Worm (Caenorhabditis elegans) whole organism, L4/young adult: ENCODE data around the gene C03E10.3.
"Not testable (repeated sequence)": the region's sequence is repeated elsewhere in the genome, so short reads cannot be mapped to it uniquely, and the experiment has no call there.

ENCODE experiments used
- W03F9.2 ChIP-seq: fragments of 150-350 bp; optimal IDR thresholded peaks from 2 replicates; lab custom pipeline; 2014; ENCODE audit warnings: missing biosample characterization, missing genetic modification characterization
- dao-5 ChIP-seq: sonication (generic microtip); optimal IDR thresholded peaks from 2 replicates; lab custom pipeline; 2016; ENCODE audit warnings: missing genotype, missing genetic modification characterization, moderate library complexity, missing compliant biosample characterization
- him-1 ChIP-seq: sonication (generic microtip); optimal IDR thresholded peaks from 2 replicates; lab custom pipeline; 2016; ENCODE audit warnings: missing genotype, missing genetic modification reagents, missing genetic modification characterization, missing compliant biosample characterization

The C03E10.3 gene

ce11 chrV:11286114-11286513, at the start of gene C03E10.3:
Gene C03E10.3, plus strand, starts transcription at chrV:11286414.
- not testable (repeated sequence) for TF ChIP-seq dao-5, W03F9.2, him-1 (tag; lab: Kevin White, UChicago)

ce11 chrV:11239187-11239725, 47.0 kb upstream of the C03E10.3 start, which contains the start of the genes dvc-1 and ima-1:
Gene dvc-1, minus strand, starts transcription at chrV:11239331.
Gene ima-1, plus strand, starts transcription at chrV:11239675.
- TF ChIP-seq W03F9.2 (tag; lab: Kevin White, UChicago) = no peak
- TF ChIP-seq him-1 (tag; lab: Kevin White, UChicago) = no peak
- TF ChIP-seq dao-5 (tag; lab: Kevin White, UChicago) = no peak

ce11 chrV:11241580-11241979, 44.6 kb upstream of the C03E10.3 start, which contains the start of gene pgap-1:
Gene pgap-1, plus strand, starts transcription at chrV:11241880.
- TF ChIP-seq him-1 (tag; lab: Kevin White, UChicago) = no peak
- no peak for TF ChIP-seq dao-5 (tag; lab: Kevin White, UChicago)
- no peak for TF ChIP-seq W03F9.2 (tag; lab: Kevin White, UChicago)

ce11 chrV:11244539-11244938, 41.7 kb upstream of the C03E10.3 start, which contains the start of gene mxl-1:
Gene mxl-1, plus strand, starts transcription at chrV:11244839.
- no peak for TF ChIP-seq dao-5 (tag; lab: Kevin White, UChicago)
- no peak for TF ChIP-seq him-1 (tag; lab: Kevin White, UChicago)
- TF ChIP-seq W03F9.2 (tag; lab: Kevin White, UChicago) = no peak

ce11 chrV:11245029-11245428, 41.2 kb upstream of the C03E10.3 start:
- TF ChIP-seq him-1 (tag; lab: Kevin White, UChicago) = no peak
- TF ChIP-seq W03F9.2 (tag; lab: Kevin White, UChicago) = no peak
- TF ChIP-seq dao-5 (tag; lab: Kevin White, UChicago) = no peak

- TF ChIP-seq W03F9.2 (tag; lab: Kevin White, UChicago) (no peak), him-1 (tag; lab: Kevin White, UChicago) (no peak), dao-5 (tag; lab: Kevin White, UChicago) (no peak)
Observed at ce11 chrV:11247846-11248245, 38.4 kb upstream of the C03E10.3 start, which contains the start of gene mam-4. Gene mam-4, plus strand, starts transcription at chrV:11248146.

- TF ChIP-seq dao-5 (tag; lab: Kevin White, UChicago) = no peak
- no peak for TF ChIP-seq him-1 (tag; lab: Kevin White, UChicago)
- no peak for TF ChIP-seq W03F9.2 (tag; lab: Kevin White, UChicago)
Observed at ce11 chrV:11250735-11251134, 35.5 kb upstream of the C03E10.3 start, which contains the start of gene T19B10.12. Gene T19B10.12, plus strand, starts transcription at chrV:11251035.

ce11 chrV:11251798-11252197, 34.4 kb upstream of the C03E10.3 start:
- TF ChIP-seq W03F9.2 (tag; lab: Kevin White, UChicago) (no peak), dao-5 (tag; lab: Kevin White, UChicago) (no peak)

ce11 chrV:11252429-11252828, 33.8 kb upstream of the C03E10.3 start, which contains the start of gene srsx-33:
Gene srsx-33, minus strand, starts transcription at chrV:11252529.
- no peak for TF ChIP-seq W03F9.2 (tag; lab: Kevin White, UChicago)
- no peak for TF ChIP-seq dao-5 (tag; lab: Kevin White, UChicago)
- TF ChIP-seq him-1 (tag; lab: Kevin White, UChicago) = no peak

- TF ChIP-seq W03F9.2 (tag; lab: Kevin White, UChicago) (no peak), him-1 (tag; lab: Kevin White, UChicago) (no peak), dao-5 (tag; lab: Kevin White, UChicago) (no peak)
Observed at ce11 chrV:11254980-11255379, 31.2 kb upstream of the C03E10.3 start, which contains the start of gene srsx-31. Gene srsx-31, minus strand, starts transcription at chrV:11255080.

- TF ChIP-seq him-1 (tag; lab: Kevin White, UChicago) = no peak
- TF ChIP-seq W03F9.2 (tag; lab: Kevin White, UChicago) = no peak
- no peak for TF ChIP-seq dao-5 (tag; lab: Kevin White, UChicago)
Observed at ce11 chrV:11258896-11259295, 27.3 kb upstream of the C03E10.3 start, which contains the start of gene lgc-36. Gene lgc-36, minus strand, starts transcription at chrV:11258996.

- TF ChIP-seq him-1 (tag; lab: Kevin White, UChicago) (no peak), dao-5 (tag; lab: Kevin White, UChicago) (no peak), W03F9.2 (tag; lab: Kevin White, UChicago) (no peak)
Observed at ce11 chrV:11260622-11261021, 25.6 kb upstream of the C03E10.3 start, which contains the start of gene F07B10.7. Gene F07B10.7, minus strand, starts transcription at chrV:11260722.

ce11 chrV:11263025-11263424, 23.2 kb upstream of the C03E10.3 start, which contains the start of gene F07B10.4:
Gene F07B10.4, minus strand, starts transcription at chrV:11263125.
- TF ChIP-seq dao-5 (tag; lab: Kevin White, UChicago) (no peak), him-1 (tag; lab: Kevin White, UChicago) (no peak), W03F9.2 (tag; lab: Kevin White, UChicago) (no peak)
